Fruit fly (Drosophila melanogaster) whole organism, embryonic: ENCODE measurements around the gene CG31551.

Experiments
- Aef1 ChIP-seq: fragments of 200-800 bp; sonication (Bioruptor generic); IDR thresholded peaks from 3 replicates; pipeline ENCODE4 v1.3.6; 2022; ENCODE audit warnings: missing biosample characterization, missing genetic modification characterization
- Asciz ChIP-seq: fragments of 200-800 bp; sonication (Bioruptor generic); optimal IDR thresholded peaks from 2 replicates; lab custom pipeline; 2017; ENCODE audit warnings: missing biosample characterization, mild to moderate bottlenecking, missing genetic modification characterization, missing genetic modification reagents
- B-H2 ChIP-seq: fragments of 200-800 bp; sonication (Bioruptor generic); optimal IDR thresholded peaks from 2 replicates; lab custom pipeline; 2018; ENCODE audit warnings: missing biosample characterization, mild to moderate bottlenecking, missing genetic modification characterization
- C15 ChIP-seq: fragments of 200-800 bp; sonication (Bioruptor generic); IDR thresholded peaks from 3 replicates; pipeline ENCODE4 v1.3.6; 2022; ENCODE audit warnings: missing biosample characterization, missing genetic modification characterization
- CG10267 ChIP-seq: fragments of 200-800 bp; sonication (Bioruptor generic); optimal IDR thresholded peaks from 2 replicates; lab custom pipeline; 2018; ENCODE audit warnings: missing biosample characterization, mild to moderate bottlenecking, missing genetic modification characterization, moderate library complexity
- CG12219 ChIP-seq: fragments of 200-800 bp; sonication (Bioruptor generic); optimal IDR thresholded peaks from 3 replicates; lab custom pipeline; 2018; ENCODE audit warnings: missing biosample characterization, mild to moderate bottlenecking, missing genetic modification characterization
- CG12659 ChIP-seq: fragments of 200-800 bp; sonication (Bioruptor generic); optimal IDR thresholded peaks from 3 replicates; lab custom pipeline; 2017; ENCODE audit warnings: mild to moderate bottlenecking, missing biosample characterization, missing genetic modification reagents, missing genetic modification characterization
- CG13424 ChIP-seq: fragments of 200-800 bp; sonication (Bioruptor generic); optimal IDR thresholded peaks from 2 replicates; lab custom pipeline; 2019; ENCODE audit warnings: missing biosample characterization, mild to moderate bottlenecking, missing genetic modification characterization, moderate library complexity
- CG13894 ChIP-seq: fragments of 200-800 bp; sonication (Bioruptor generic); optimal IDR thresholded peaks from 3 replicates; lab custom pipeline; 2018; ENCODE audit warnings: missing biosample characterization, mild to moderate bottlenecking, missing genetic modification characterization, moderate library complexity
- CG14050 ChIP-seq: fragments of 200-800 bp; sonication (Bioruptor generic); IDR thresholded peaks from 3 replicates; pipeline ENCODE4 v1.3.6; 2022; ENCODE audit warnings: missing biosample characterization, missing genetic modification characterization
- CG15601 ChIP-seq: fragments of 200-800 bp; sonication (Bioruptor generic); optimal IDR thresholded peaks from 3 replicates; lab custom pipeline; 2019; ENCODE audit warnings: missing biosample characterization, mild to moderate bottlenecking, missing genetic modification characterization, moderate library complexity
- CG16863 ChIP-seq: fragments of 200-800 bp; sonication (Bioruptor generic); optimal IDR thresholded peaks from 3 replicates; lab custom pipeline; 2016; ENCODE audit warnings: missing biosample characterization, missing genetic modification characterization
- CG1832 ChIP-seq: fragments of 200-800 bp; sonication (Bioruptor generic); optimal IDR thresholded peaks from 2 replicates; lab custom pipeline; 2017; ENCODE audit warnings: missing biosample characterization, mild to moderate bottlenecking, missing genetic modification characterization, inconsistent platforms
- CG18764 ChIP-seq: fragments of 200-800 bp; sonication (Bioruptor generic); optimal IDR thresholded peaks from 3 replicates; lab custom pipeline; 2016; ENCODE audit warnings: missing biosample characterization, missing genetic modification characterization
- CG2875 ChIP-seq: fragments of 200-800 bp; sonication (Bioruptor generic); optimal IDR thresholded peaks from 2 replicates; lab custom pipeline; 2017; ENCODE audit warnings: missing biosample characterization, mild to moderate bottlenecking, missing genetic modification characterization, missing genetic modification reagents
- CG34422 ChIP-seq: fragments of 200-800 bp; sonication (Bioruptor generic); IDR thresholded peaks from 3 replicates; pipeline ENCODE4 v1.3.6; 2022; ENCODE audit warnings: missing biosample characterization, missing genetic modification characterization
- CG4854 ChIP-seq: fragments of 200-800 bp; sonication (Bioruptor generic); optimal IDR thresholded peaks from 2 replicates; lab custom pipeline; 2016; ENCODE audit warnings: missing biosample characterization, missing genetic modification characterization, inconsistent platforms
- CG7963 ChIP-seq: fragments of 200-800 bp; sonication (Bioruptor generic); IDR thresholded peaks from 3 replicates; pipeline ENCODE4 v1.3.6; 2022; ENCODE audit warnings: missing biosample characterization, missing genetic modification characterization; ENCODE audit not compliant: partially characterized antibody
- CG9437 ChIP-seq: fragments of 200-800 bp; sonication (Bioruptor generic); optimal IDR thresholded peaks from 2 replicates; lab custom pipeline; 2018; ENCODE audit warnings: missing biosample characterization, mild to moderate bottlenecking, missing genetic modification characterization
- CG9727 ChIP-seq: fragments of 200-800 bp; sonication (Bioruptor generic); optimal IDR thresholded peaks from 3 replicates; lab custom pipeline; 2017; ENCODE audit warnings: missing biosample characterization, mild to moderate bottlenecking, missing genetic modification characterization
- CTCF ChIP-seq: fragments of 200-800 bp; sonication (Bioruptor generic); optimal IDR thresholded peaks from 2 replicates; lab custom pipeline; 2017; ENCODE audit warnings: missing biosample characterization, mild to moderate bottlenecking, missing genetic modification characterization, moderate library complexity
- Dp ChIP-seq: fragments of 200-800 bp; sonication (Bioruptor generic); optimal IDR thresholded peaks from 2 replicates; lab custom pipeline; 2018; ENCODE audit warnings: missing biosample characterization, mild to moderate bottlenecking, missing genetic modification characterization, moderate library complexity
- ERR ChIP-seq: fragments of 200-800 bp; sonication (Bioruptor generic); optimal IDR thresholded peaks from 2 replicates; lab custom pipeline; 2016; ENCODE audit warnings: missing biosample characterization, missing genetic modification characterization
- H15 ChIP-seq: fragments of 200-800 bp; sonication (Bioruptor generic); IDR thresholded peaks from 3 replicates; pipeline ENCODE4 v1.3.6; 2022; ENCODE audit warnings: missing biosample characterization, missing genetic modification characterization
- Jarid2 ChIP-seq: fragments of 200-800 bp; sonication (Bioruptor generic); optimal IDR thresholded peaks from 3 replicates; lab custom pipeline; 2017; ENCODE audit warnings: mild to moderate bottlenecking, missing biosample characterization, missing genetic modification reagents, missing genetic modification characterization
- MTF-1 ChIP-seq: fragments of 200-800 bp; sonication (Bioruptor generic); optimal IDR thresholded peaks from 2 replicates; lab custom pipeline; 2018; ENCODE audit warnings: missing biosample characterization, mild to moderate bottlenecking, missing genetic modification characterization, borderline replicate concordance
- Six4 ChIP-seq: fragments of 200-800 bp; sonication (Bioruptor generic); optimal IDR thresholded peaks from 2 replicates; lab custom pipeline; 2016; ENCODE audit warnings: missing biosample characterization, missing genetic modification characterization
- ap ChIP-seq: fragments of 200-800 bp; sonication (Bioruptor generic); IDR thresholded peaks from 2 replicates; pipeline ENCODE4 v1.3.6; 2022; ENCODE audit warnings: missing biosample characterization, missing genetic modification characterization
- chif ChIP-seq, 2 experiments: fragments of 200-800 bp; sonication (Bioruptor generic); optimal IDR thresholded peaks; 3 replicates each; lab custom pipeline; 2016; ENCODE audit warnings: missing biosample characterization in 2 of 2, missing genetic modification characterization in 2 of 2
- cwo ChIP-seq: fragments of 200-800 bp; sonication (Bioruptor generic); optimal IDR thresholded peaks from 3 replicates; lab custom pipeline; 2017; ENCODE audit warnings: missing biosample characterization, missing genetic modification characterization, mild to moderate bottlenecking, moderate library complexity, missing genetic modification reagents
- da ChIP-seq: fragments of 200-800 bp; sonication (Bioruptor generic); optimal IDR thresholded peaks from 2 replicates; lab custom pipeline; 2016; ENCODE audit warnings: missing biosample characterization, missing genetic modification characterization
- dpn ChIP-seq, 2 experiments: fragments of 200-800 bp; sonication (Bioruptor generic); optimal IDR thresholded peaks; 3 replicates each; lab custom pipeline; 2016; ENCODE audit warnings: missing biosample characterization in 2 of 2, missing genetic modification characterization in 2 of 2
- esg ChIP-seq: fragments of 200-800 bp; sonication (Bioruptor generic); conservative IDR thresholded peaks from 2 replicates; pipeline ENCODE4 v1.3.6; 2022; ENCODE audit warnings: missing biosample characterization, missing genetic modification characterization
- fd3F ChIP-seq: fragments of 200-800 bp; sonication (Bioruptor generic); optimal IDR thresholded peaks from 2 replicates; lab custom pipeline; 2018; ENCODE audit warnings: missing biosample characterization, mild to moderate bottlenecking, missing genetic modification characterization, moderate library complexity
- gce ChIP-seq: fragments of 200-800 bp; sonication (Bioruptor generic); IDR thresholded peaks from 3 replicates; pipeline ENCODE4 v1.3.6; 2022; ENCODE audit warnings: missing biosample characterization, missing genetic modification characterization
- gcm2 ChIP-seq: fragments of 200-800 bp; sonication (Bioruptor generic); optimal IDR thresholded peaks from 2 replicates; lab custom pipeline; 2016; ENCODE audit warnings: missing biosample characterization, missing genetic modification characterization
- gfzf ChIP-seq: fragments of 200-800 bp; sonication (Bioruptor generic); optimal IDR thresholded peaks from 2 replicates; lab custom pipeline; 2016; ENCODE audit warnings: missing biosample characterization, mild to moderate bottlenecking, missing genetic modification characterization, moderate library complexity
- insv ChIP-seq, 2 experiments: fragments of 200-800 bp; sonication (Bioruptor generic); optimal IDR thresholded peaks; 3 replicates each; lab custom pipeline; 2016 to 2018; ENCODE audit warnings: missing biosample characterization in 2 of 2, missing genetic modification characterization in 2 of 2
- nmo ChIP-seq: fragments of 200-800 bp; sonication (Bioruptor generic); optimal IDR thresholded peaks from 2 replicates; lab custom pipeline; 2018; ENCODE audit warnings: missing biosample characterization, mild to moderate bottlenecking, missing genetic modification characterization, moderate library complexity
- pb ChIP-seq: fragments of 200-800 bp; sonication (Bioruptor generic); optimal IDR thresholded peaks from 3 replicates; lab custom pipeline; 2016; ENCODE audit warnings: missing biosample characterization, missing genetic modification characterization
- rib ChIP-seq: fragments of 200-800 bp; sonication (Bioruptor generic); IDR thresholded peaks from 2 replicates; pipeline ENCODE4 v1.3.6; 2022; ENCODE audit warnings: missing biosample characterization, missing genetic modification characterization
- ro ChIP-seq: fragments of 200-800 bp; sonication (Bioruptor generic); IDR thresholded peaks from 2 replicates; pipeline ENCODE4 v1.3.6; 2022; ENCODE audit warnings: missing biosample characterization, missing genetic modification characterization
- salm ChIP-seq: fragments of 200-800 bp; sonication (Bioruptor generic); optimal IDR thresholded peaks from 2 replicates; lab custom pipeline; 2018; ENCODE audit warnings: missing biosample characterization, mild to moderate bottlenecking, missing genetic modification characterization
- sd ChIP-seq: fragments of 200-800 bp; sonication (Bioruptor generic); optimal IDR thresholded peaks from 3 replicates; lab custom pipeline; 2018; ENCODE audit warnings: missing biosample characterization, mild to moderate bottlenecking, missing genetic modification characterization, moderate library complexity
- sug ChIP-seq: fragments of 200-800 bp; optimal IDR thresholded peaks from 2 replicates; lab custom pipeline; 2019; ENCODE audit warnings: missing biosample characterization, mild to moderate bottlenecking, missing genetic modification characterization, moderate library complexity
- tin ChIP-seq: fragments of 200-800 bp; sonication (Bioruptor generic); optimal IDR thresholded peaks from 3 replicates; lab custom pipeline; 2016; ENCODE audit warnings: missing biosample characterization, missing genetic modification characterization
- tna ChIP-seq: fragments of 200-800 bp; sonication (Bioruptor generic); IDR thresholded peaks from 2 replicates; pipeline ENCODE4 v1.3.6; 2022; ENCODE audit warnings: missing biosample characterization, missing genetic modification characterization; ENCODE audit not compliant: partially characterized antibody
- trem ChIP-seq: fragments of 200-800 bp; optimal IDR thresholded peaks from 3 replicates; lab custom pipeline; 2019; ENCODE audit warnings: missing biosample characterization, mild to moderate bottlenecking, missing genetic modification characterization, moderate library complexity
- z ChIP-seq: fragments of 200-800 bp; sonication (Bioruptor generic); IDR thresholded peaks from 3 replicates; pipeline ENCODE4 v1.3.6; 2022; ENCODE audit warnings: missing biosample characterization, missing genetic modification characterization

The CG31551 gene

DNA sequence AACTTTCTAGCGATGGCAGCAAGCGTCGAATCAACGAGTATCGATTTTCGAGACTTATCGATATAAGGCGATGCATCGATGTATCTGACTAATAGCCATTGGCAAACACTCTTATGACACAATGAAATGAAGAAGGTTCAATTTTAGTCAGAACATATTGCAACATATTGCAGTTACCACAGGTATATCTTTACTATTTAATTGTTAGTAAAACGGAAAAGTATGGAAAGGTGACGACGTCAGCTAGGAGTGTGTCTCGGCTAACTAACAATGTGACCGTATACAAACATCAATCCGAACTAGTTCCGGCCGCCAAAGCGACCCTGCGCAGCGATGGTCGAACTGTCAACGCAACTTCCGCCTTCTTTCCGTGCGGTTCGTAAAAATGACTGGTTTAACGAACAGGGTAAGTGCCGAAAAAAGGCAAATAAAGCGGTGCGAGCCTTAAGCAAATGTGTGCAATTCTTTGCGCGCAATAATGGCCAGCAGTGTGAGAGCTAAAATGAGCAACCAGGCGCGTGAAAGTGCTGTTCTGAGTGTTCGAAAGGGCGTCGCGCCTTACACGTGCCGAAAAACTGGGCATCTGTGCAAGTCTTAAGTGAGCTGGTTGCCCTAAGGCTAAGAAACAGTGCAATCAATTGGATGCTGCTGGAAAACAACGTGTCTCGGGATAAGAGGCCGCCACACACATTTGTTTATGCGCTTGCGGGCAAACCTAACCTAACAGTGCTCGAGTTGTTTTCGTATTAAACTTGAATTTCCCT is 3.4 kb upstream of the CG31551 start, which contains the start of the genes Dph4, Spec2 and RpL13A (continued):
- TF ChIP-seq C15 = no peak
- peak; percentile 92 for TF ChIP-seq CG2875 (GFP tag; lab: Kevin White, UChicago)
- peak; percentile 97 for TF ChIP-seq CG9727
- TF ChIP-seq gfzf (GFP tag; lab: Kevin White, UChicago) = peak; percentile 72
- peak; percentile 64 for TF ChIP-seq CTCF (GFP tag; lab: Kevin White, UChicago)
- peak; percentile 89 for TF ChIP-seq CG4854 (GFP tag; lab: Kevin White, UChicago)
- no peak for TF ChIP-seq rib
- peak; percentile 69 for TF ChIP-seq Dp
- TF ChIP-seq nmo = peak; percentile 86
- no peak for TF ChIP-seq tna (GFP tag; lab: Robert Waterston, UW)
- TF ChIP-seq sug (tag; lab: Kevin White, UChicago) = peak; percentile 91
- TF ChIP-seq Jarid2 (GFP tag; lab: Kevin White, UChicago) = peak; percentile 80
- no peak for TF ChIP-seq z (GFP tag; lab: Robert Waterston, UW)
- TF ChIP-seq CG13424 (tag; lab: Kevin White, UChicago) = peak; percentile 72
- TF ChIP-seq fd3F = peak; percentile 77
- peak; percentile 86 for TF ChIP-seq CG16863 (GFP tag; lab: Kevin White, UChicago)
- TF ChIP-seq CG12659 (GFP tag; lab: Kevin White, UChicago) = peak; percentile 98
- TF ChIP-seq H15 (GFP tag; lab: Robert Waterston, UW) = no peak
- TF ChIP-seq gcm2 (GFP tag; lab: Kevin White, UChicago) = peak; percentile 88
- peak; percentile 82 for TF ChIP-seq da (GFP tag; lab: Kevin White, UChicago)
- no peak for TF ChIP-seq Aef1 (GFP tag; lab: Robert Waterston, UW)
- TF ChIP-seq CG12219 = peak; percentile 91
- TF ChIP-seq CG9437 (GFP tag; lab: Kevin White, UChicago) = peak; percentile 82
- TF ChIP-seq pb = peak; percentile 95
- peak in 1 of 2 experiments; percentile 85 for TF ChIP-seq insv (GFP tag; optimal IDR thresholded peaks at IDR 0.05; lab: Kevin White, UChicago)
- peak; percentile 91 for TF ChIP-seq CG18764 (GFP tag; lab: Kevin White, UChicago)
- no peak for TF ChIP-seq CG1832
- peak; percentile 98 for TF ChIP-seq MTF-1 (GFP tag; lab: Kevin White, UChicago)
- no peak for TF ChIP-seq ro (GFP tag; lab: Robert Waterston, UW)
- TF ChIP-seq salm (tag; lab: Kevin White, UChicago) = peak; percentile 82
- peak; percentile 97 for TF ChIP-seq B-H2 (GFP tag; lab: Kevin White, UChicago)
- TF ChIP-seq esg (GFP tag; lab: Robert Waterston, UW) = no peak
- TF ChIP-seq gce = no peak
- TF ChIP-seq CG14050 (GFP tag; lab: Robert Waterston, UW) = no peak
- TF ChIP-seq ap (GFP tag; lab: Robert Waterston, UW) = no peak
- TF ChIP-seq tin (GFP tag; lab: Kevin White, UChicago) = peak; percentile 85
- TF ChIP-seq cwo (GFP tag; lab: Kevin White, UChicago) = peak; percentile 5
- peak; percentile 81 to 93 for TF ChIP-seq dpn (GFP tag; optimal IDR thresholded peaks at IDR 0.05; lab: Kevin White, UChicago)
- TF ChIP-seq CG7963 (GFP tag; lab: Robert Waterston, UW) = no peak
- TF ChIP-seq Six4 (GFP tag; lab: Kevin White, UChicago) = peak; percentile 86
- TF ChIP-seq ERR (GFP tag; lab: Kevin White, UChicago) = peak; percentile 81
- no peak for TF ChIP-seq CG34422 (GFP tag; lab: Robert Waterston, UW)
- TF ChIP-seq CG15601 (tag; lab: Kevin White, UChicago) = peak; percentile 90
- TF ChIP-seq trem (tag; lab: Kevin White, UChicago) = peak; percentile 94
- peak; percentile 82 for TF ChIP-seq CG13894
- TF ChIP-seq Asciz (GFP tag; lab: Kevin White, UChicago) = peak; percentile 92
- TF ChIP-seq CG10267 (tag; lab: Kevin White, UChicago) = peak; percentile 90
- no peak for TF ChIP-seq sd (tag; lab: Kevin White, UChicago)
- TF ChIP-seq chif (GFP tag; optimal IDR thresholded peaks at IDR 0.05; lab: Kevin White, UChicago) = peak; percentile 77 to 94
